Fruit fly (Drosophila melanogaster) whole organism, embryonic: ENCODE measurements around the gene CG17111.
A peak's percentile ranks its signal among the peaks of the same experiment; 100 is the strongest.

ENCODE experiments used
- ATbp ChIP-seq: fragments of 200-800 bp; sonication (Bioruptor generic); optimal IDR thresholded peaks from 2 replicates; lab custom pipeline; 2017; ENCODE audit warnings: missing biosample characterization, mild to moderate bottlenecking, missing genetic modification characterization, missing genetic modification reagents
- CG10366 ChIP-seq: fragments of 200-800 bp; sonication (Bioruptor generic); IDR thresholded peaks from 2 replicates; pipeline ENCODE4 v1.3.6; 2022; ENCODE audit warnings: missing biosample characterization, missing genetic modification characterization
- CG10979 ChIP-seq: fragments of 200-800 bp; sonication (Bioruptor generic); optimal IDR thresholded peaks from 2 replicates; lab custom pipeline; 2018; ENCODE audit warnings: missing biosample characterization, mild to moderate bottlenecking, missing genetic modification characterization, moderate library complexity
- CG13894 ChIP-seq: fragments of 200-800 bp; sonication (Bioruptor generic); optimal IDR thresholded peaks from 3 replicates; lab custom pipeline; 2018; ENCODE audit warnings: missing biosample characterization, mild to moderate bottlenecking, missing genetic modification characterization, moderate library complexity
- CG14710 ChIP-seq: fragments of 200-800 bp; sonication (Bioruptor generic); optimal IDR thresholded peaks from 3 replicates; lab custom pipeline; 2019; ENCODE audit warnings: missing biosample characterization, mild to moderate bottlenecking, missing genetic modification characterization, moderate library complexity
- CG14860 ChIP-seq: fragments of 200-800 bp; sonication (Bioruptor generic); IDR thresholded peaks from 3 replicates; pipeline ENCODE4 v1.3.6; 2022; ENCODE audit warnings: missing biosample characterization, missing genetic modification characterization; ENCODE audit not compliant: partially characterized antibody
- CG15269 ChIP-seq: fragments of 200-800 bp; sonication (Bioruptor generic); optimal IDR thresholded peaks from 2 replicates; lab custom pipeline; 2018; ENCODE audit warnings: missing biosample characterization, mild to moderate bottlenecking, missing genetic modification characterization, moderate library complexity
- CG1529 ChIP-seq: fragments of 200-800 bp; sonication (Bioruptor generic); optimal IDR thresholded peaks from 3 replicates; lab custom pipeline; 2018; ENCODE audit warnings: missing biosample characterization, missing genetic modification characterization
- CG18476 ChIP-seq: fragments of 200-800 bp; sonication (Bioruptor generic); optimal IDR thresholded peaks from 2 replicates; lab custom pipeline; 2016; ENCODE audit warnings: missing biosample characterization, mild to moderate bottlenecking, missing genetic modification characterization
- CG2875 ChIP-seq: fragments of 200-800 bp; sonication (Bioruptor generic); optimal IDR thresholded peaks from 2 replicates; lab custom pipeline; 2017; ENCODE audit warnings: missing biosample characterization, mild to moderate bottlenecking, missing genetic modification characterization, missing genetic modification reagents
- CG3065 ChIP-seq: fragments of 200-800 bp; sonication (Bioruptor generic); optimal IDR thresholded peaks from 2 replicates; lab custom pipeline; 2016; ENCODE audit warnings: missing biosample characterization, missing genetic modification characterization
- CG31441 ChIP-seq: fragments of 200-800 bp; sonication (Bioruptor generic); IDR thresholded peaks from 2 replicates; pipeline ENCODE4 v1.3.6; 2022; ENCODE audit warnings: missing biosample characterization, missing genetic modification characterization
- CG32772 ChIP-seq: fragments of 200-800 bp; sonication (Bioruptor generic); IDR thresholded peaks from 2 replicates; pipeline ENCODE4 v1.3.6; 2022; ENCODE audit warnings: missing biosample characterization, missing genetic modification characterization
- CG4854 ChIP-seq: fragments of 200-800 bp; sonication (Bioruptor generic); optimal IDR thresholded peaks from 2 replicates; lab custom pipeline; 2016; ENCODE audit warnings: missing biosample characterization, missing genetic modification characterization, inconsistent platforms
- CG6254 ChIP-seq: fragments of 200-800 bp; sonication (Bioruptor generic); optimal IDR thresholded peaks from 3 replicates; lab custom pipeline; 2017; ENCODE audit warnings: mild to moderate bottlenecking, missing biosample characterization, missing genetic modification reagents, missing genetic modification characterization
- CG8359 ChIP-seq: fragments of 200-800 bp; sonication (Bioruptor generic); optimal IDR thresholded peaks from 2 replicates; lab custom pipeline; 2017; ENCODE audit warnings: missing biosample characterization, mild to moderate bottlenecking, missing genetic modification characterization, borderline replicate concordance
- CG8388 ChIP-seq: fragments of 200-800 bp; sonication (Bioruptor generic); optimal IDR thresholded peaks from 2 replicates; lab custom pipeline; 2019; ENCODE audit warnings: missing biosample characterization, mild to moderate bottlenecking, missing genetic modification characterization, moderate library complexity
- D ChIP-seq, 2 experiments: fragments of 200-800 bp in 1 of 2; fragments of >200 bp in 1 of 2; sonication (Bioruptor generic) in 1 of 2; optimal IDR thresholded peaks; 2 replicates in 1 of 2; 3 replicates in 1 of 2; lab custom pipeline; 2017; ENCODE audit warnings: mild to moderate bottlenecking in 1 of 2, missing biosample characterization in 1 of 2, missing genetic modification characterization in 1 of 2, missing genetic modification reagents in 1 of 2
- Deaf1 ChIP-seq: fragments of 200-800 bp; optimal IDR thresholded peaks from 3 replicates; lab custom pipeline; 2019; ENCODE audit warnings: missing biosample characterization, mild to moderate bottlenecking, missing genetic modification characterization, moderate library complexity
- E2f2 ChIP-seq: fragments of 200-800 bp; sonication (Bioruptor generic); IDR thresholded peaks from 2 replicates; pipeline ENCODE4 v1.3.6; 2022; ENCODE audit warnings: missing biosample characterization, missing genetic modification characterization
- Ets65A ChIP-seq: fragments of 200-800 bp; sonication (Bioruptor generic); peaks from one replicate; lab custom pipeline; 2016; ENCODE audit warnings: missing biosample characterization, missing genetic modification characterization
- Hr3 ChIP-seq: fragments of 200-800 bp; sonication (Bioruptor generic); optimal IDR thresholded peaks from 3 replicates; lab custom pipeline; 2016; ENCODE audit warnings: missing biosample characterization, missing genetic modification characterization
- Kr ChIP-seq: fragments of 200-800 bp; sonication (Bioruptor generic); optimal IDR thresholded peaks from 2 replicates; lab custom pipeline; 2017; ENCODE audit warnings: missing biosample characterization, mild to moderate bottlenecking, missing genetic modification characterization
- Myb ChIP-seq: fragments of 200-800 bp; sonication (Bioruptor generic); optimal IDR thresholded peaks from 2 replicates; lab custom pipeline; 2016; ENCODE audit warnings: missing biosample characterization, missing genetic modification characterization
- NFAT ChIP-seq: fragments of 200-800 bp; sonication (Bioruptor generic); IDR thresholded peaks from 2 replicates; pipeline ENCODE4 v1.3.6; 2022; ENCODE audit warnings: missing biosample characterization, missing genetic modification characterization
- Six4 ChIP-seq: fragments of 200-800 bp; sonication (Bioruptor generic); optimal IDR thresholded peaks from 2 replicates; lab custom pipeline; 2016; ENCODE audit warnings: missing biosample characterization, missing genetic modification characterization
- Taf1 ChIP-seq: fragments of 200-800 bp; sonication (Bioruptor generic); IDR thresholded peaks from 2 replicates; pipeline ENCODE4 v1.3.6; 2022; ENCODE audit warnings: missing biosample characterization, missing genetic modification characterization
- Usf ChIP-seq: fragments of 200-800 bp; sonication (Bioruptor generic); optimal IDR thresholded peaks from 2 replicates; lab custom pipeline; 2017; ENCODE audit warnings: missing genotype, missing biosample characterization, missing genetic modification characterization
- abd-A ChIP-seq: fragments of 200-800 bp; sonication (Bioruptor generic); optimal IDR thresholded peaks from 3 replicates; lab custom pipeline; 2019; ENCODE audit warnings: missing biosample characterization, mild to moderate bottlenecking, missing genetic modification characterization, moderate library complexity
- al ChIP-seq: fragments of 200-800 bp; sonication (Bioruptor generic); IDR thresholded peaks from 2 replicates; pipeline ENCODE4 v1.3.6; 2022; ENCODE audit warnings: missing biosample characterization, missing genetic modification characterization
- cad ChIP-seq: fragments of >200 bp; optimal IDR thresholded peaks from 2 replicates; lab custom pipeline; 2017; ENCODE audit warnings: missing biosample characterization, missing genetic modification characterization
- disco-r ChIP-seq: fragments of 200-800 bp; sonication (Bioruptor generic); optimal IDR thresholded peaks from 2 replicates; lab custom pipeline; 2016; ENCODE audit warnings: missing biosample characterization, missing genetic modification characterization
- emc ChIP-seq: fragments of 200-800 bp; sonication (Bioruptor generic); optimal IDR thresholded peaks from 2 replicates; lab custom pipeline; 2016; ENCODE audit warnings: missing biosample characterization, missing genetic modification characterization
- fu2 ChIP-seq: fragments of 200-800 bp; sonication (Bioruptor generic); optimal IDR thresholded peaks from 2 replicates; lab custom pipeline; 2016; ENCODE audit warnings: missing biosample characterization, missing genetic modification characterization
- gfzf ChIP-seq: fragments of 200-800 bp; sonication (Bioruptor generic); optimal IDR thresholded peaks from 2 replicates; lab custom pipeline; 2016; ENCODE audit warnings: missing biosample characterization, mild to moderate bottlenecking, missing genetic modification characterization, moderate library complexity
- grau ChIP-seq: fragments of 200-800 bp; optimal IDR thresholded peaks from 3 replicates; lab custom pipeline; 2019; ENCODE audit warnings: missing biosample characterization, mild to moderate bottlenecking, missing genetic modification characterization, moderate library complexity
- grn ChIP-seq: fragments of 200-800 bp; sonication (Bioruptor generic); optimal IDR thresholded peaks from 3 replicates; lab custom pipeline; 2017; ENCODE audit warnings: missing biosample characterization, missing genetic modification characterization
- her ChIP-seq: fragments of 200-800 bp; sonication (Bioruptor generic); optimal IDR thresholded peaks from 2 replicates; lab custom pipeline; 2016; ENCODE audit warnings: missing biosample characterization, missing genetic modification characterization
- lbe ChIP-seq: fragments of 200-800 bp; sonication (Bioruptor generic); optimal IDR thresholded peaks from 2 replicates; lab custom pipeline; 2016; ENCODE audit warnings: missing biosample characterization, mild to moderate bottlenecking, missing genetic modification characterization
- lmd ChIP-seq: fragments of 200-800 bp; sonication (Bioruptor generic); IDR thresholded peaks from 2 replicates; pipeline ENCODE4 v1.3.6; 2022; ENCODE audit warnings: missing biosample characterization, missing genetic modification characterization
- maf-S ChIP-seq: fragments of 200-800 bp; sonication (Bioruptor generic); optimal IDR thresholded peaks from 2 replicates; lab custom pipeline; 2016; ENCODE audit warnings: missing biosample characterization, missing genetic modification characterization
- mld ChIP-seq: fragments of 200-800 bp; sonication (Bioruptor generic); IDR thresholded peaks from 3 replicates; pipeline ENCODE4 v1.3.6; 2022; ENCODE audit warnings: missing biosample characterization, missing genetic modification characterization; ENCODE audit not compliant: partially characterized antibody
- nmo ChIP-seq: fragments of 200-800 bp; sonication (Bioruptor generic); optimal IDR thresholded peaks from 2 replicates; lab custom pipeline; 2018; ENCODE audit warnings: missing biosample characterization, mild to moderate bottlenecking, missing genetic modification characterization, moderate library complexity
- otp ChIP-seq: fragments of 200-800 bp; sonication (Bioruptor generic); IDR thresholded peaks from 3 replicates; pipeline ENCODE4, ENCODE4 v1.3.6; 2022; ENCODE audit warnings: missing biosample characterization, missing genetic modification characterization
- pnt ChIP-seq: fragments of 200-800 bp; sonication (Bioruptor generic); optimal IDR thresholded peaks from 3 replicates; lab custom pipeline; 2016; ENCODE audit warnings: missing biosample characterization, missing genetic modification characterization
- pros ChIP-seq: fragments of 200-800 bp; sonication (Bioruptor generic); optimal IDR thresholded peaks from 3 replicates; lab custom pipeline; 2019; ENCODE audit warnings: missing biosample characterization, mild to moderate bottlenecking, missing genetic modification characterization, moderate library complexity
- scrt ChIP-seq: fragments of 200-800 bp; sonication (Bioruptor generic); optimal IDR thresholded peaks from 2 replicates; lab custom pipeline; 2018; ENCODE audit warnings: missing biosample characterization, mild to moderate bottlenecking, missing genetic modification characterization, moderate library complexity
- sd ChIP-seq: fragments of 200-800 bp; sonication (Bioruptor generic); optimal IDR thresholded peaks from 3 replicates; lab custom pipeline; 2018; ENCODE audit warnings: missing biosample characterization, mild to moderate bottlenecking, missing genetic modification characterization, moderate library complexity
- tgo ChIP-seq: fragments of 200-800 bp; sonication (Bioruptor generic); IDR thresholded peaks from 3 replicates; pipeline ENCODE4 v1.3.6; 2022; ENCODE audit warnings: missing biosample characterization, missing genetic modification characterization
- unpg ChIP-seq: fragments of 200-800 bp; sonication (Bioruptor generic); optimal IDR thresholded peaks from 3 replicates; lab custom pipeline; 2018; ENCODE audit warnings: missing biosample characterization, mild to moderate bottlenecking, missing genetic modification characterization, moderate library complexity
- wor ChIP-seq: fragments of 200-800 bp; sonication (Bioruptor generic); IDR thresholded peaks from 2 replicates; pipeline ENCODE4 v1.3.6; 2022; ENCODE audit warnings: missing biosample characterization, missing genetic modification characterization

CG17111 gene

DNA sequence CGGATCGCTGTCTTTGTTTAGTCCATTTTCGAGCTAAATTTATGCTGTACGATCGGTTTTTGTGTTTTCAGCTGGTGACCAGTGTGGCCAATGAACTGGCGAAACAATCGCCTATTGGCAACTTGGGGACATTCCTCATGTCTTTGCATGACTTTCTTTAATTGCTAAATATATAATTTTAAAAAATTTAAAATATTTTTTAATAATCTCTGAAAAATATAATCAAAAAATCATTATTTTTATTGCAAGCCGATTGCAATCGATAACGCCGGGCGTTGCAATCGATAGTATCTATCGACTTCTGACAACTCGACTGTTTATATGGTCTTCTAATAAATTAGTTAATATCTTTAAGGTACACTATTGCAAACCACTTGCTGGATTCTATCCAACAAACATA lies 5.8 kb downstream of the CG17111 start, which contains the start of the genes sav and Ublcp1 (continued):
- TF ChIP-seq CG4854 (GFP tag; lab: Kevin White, UChicago), result no peak
- TF ChIP-seq pnt (GFP tag; lab: Kevin White, UChicago), result no peak
- TF ChIP-seq CG8359 (GFP tag; lab: Kevin White, UChicago), result no peak
- no peak for TF ChIP-seq abd-A (tag; lab: Kevin White, UChicago)
- TF ChIP-seq scrt (GFP tag; lab: Kevin White, UChicago), result no peak
- TF ChIP-seq Taf1 (GFP tag; lab: Robert Waterston, UW), result no peak
- TF ChIP-seq emc (GFP tag; lab: Kevin White, UChicago), result no peak
- TF ChIP-seq CG13894 (tag; lab: Kevin White, UChicago), result no peak
- peak; percentile 61 for TF ChIP-seq lbe (GFP tag; lab: Kevin White, UChicago)
- TF ChIP-seq nmo (GFP tag; lab: Kevin White, UChicago), result peak; percentile 64
- no peak for TF ChIP-seq sd (tag; lab: Kevin White, UChicago)
- no peak for TF ChIP-seq NFAT (GFP tag; lab: Robert Waterston, UW)
- no peak for TF ChIP-seq CG3065
- TF ChIP-seq Usf (GFP tag; lab: Kevin White, UChicago), result no peak
- TF ChIP-seq CG6254 (GFP tag; lab: Kevin White, UChicago), result peak; percentile 20
- TF ChIP-seq gfzf, result peak; percentile 60
- TF ChIP-seq Deaf1, result peak; percentile 21
- 0 out of 3 replicates have a peak, but pooled peaks have one; percentile 14 for TF ChIP-seq tgo (GFP tag; lab: Robert Waterston, UW)
- TF ChIP-seq mld (GFP tag; lab: Robert Waterston, UW), result peak; percentile 80
- peak; percentile 37 for TF ChIP-seq CG10979 (tag; lab: Kevin White, UChicago)
- TF ChIP-seq Ets65A, result peak; percentile 36
- no peak for TF ChIP-seq grn
- no peak for TF ChIP-seq CG15269 (tag; lab: Kevin White, UChicago)
- no peak for TF ChIP-seq CG2875 (GFP tag; lab: Kevin White, UChicago)
- TF ChIP-seq CG10366 (GFP tag; lab: Robert Waterston, UW), result no peak
- TF ChIP-seq CG32772 (GFP tag; lab: Robert Waterston, UW), result no peak
- TF ChIP-seq disco-r, result no peak
- peak; percentile 36 for TF ChIP-seq unpg (GFP tag; lab: Kevin White, UChicago)
- TF ChIP-seq CG1529, result no peak
- TF ChIP-seq Kr (GFP tag; lab: Kevin White, UChicago), result no peak
- no peak for TF ChIP-seq maf-S (GFP tag; lab: Kevin White, UChicago)
- no peak for TF ChIP-seq wor
- TF ChIP-seq lmd (GFP tag; lab: Robert Waterston, UW), result peak; percentile 21; the same call in 1 of the 2 replicates
- TF ChIP-seq CG18476, result no peak
- TF ChIP-seq E2f2 (GFP tag; lab: Robert Waterston, UW), result peak; percentile 54
- no peak for TF ChIP-seq otp (GFP tag; lab: Robert Waterston, UW)
- TF ChIP-seq pros (GFP tag; lab: Kevin White, UChicago), result no peak
- TF ChIP-seq fu2 (GFP tag; lab: Kevin White, UChicago), result no peak
- peak; percentile 53 for TF ChIP-seq CG31441 (GFP tag; lab: Robert Waterston, UW)
- TF ChIP-seq al, result no peak
- TF ChIP-seq Myb (GFP tag; lab: Kevin White, UChicago), result no peak
- no peak for TF ChIP-seq her (GFP tag; lab: Kevin White, UChicago)
- peak; percentile 84 for TF ChIP-seq CG14860 (GFP tag; lab: Robert Waterston, UW)
- no peak for TF ChIP-seq cad (GFP tag; lab: Kevin White, UChicago)
- TF ChIP-seq grau, result peak; percentile 25
- peak; percentile 27 for TF ChIP-seq Hr3
- no peak for TF ChIP-seq D (optimal IDR thresholded peaks at IDR 0.05; lab: Kevin White, UChicago)
- no peak for TF ChIP-seq D (GFP tag; optimal IDR thresholded peaks at IDR 0.05; lab: Kevin White, UChicago)
- TF ChIP-seq CG8388 (GFP tag; lab: Kevin White, UChicago), result peak; percentile 18
- peak; percentile 74 for TF ChIP-seq CG14710 (tag; lab: Kevin White, UChicago)
- TF ChIP-seq ATbp (GFP tag; lab: Kevin White, UChicago), result no peak
- no peak for TF ChIP-seq Six4
